Fruit fly (Drosophila melanogaster) whole organism, pupa: ENCODE data around the gene CG43880.

Experiments
- CG13204 ChIP-seq: fragments of 200-800 bp; sonication (Bioruptor generic); optimal IDR thresholded peaks from 2 replicates; lab custom pipeline; 2018; ENCODE audit warnings: missing biosample characterization, mild to moderate bottlenecking, missing genetic modification characterization, moderate library complexity
- CG4496 ChIP-seq: fragments of 200-800 bp; sonication (Bioruptor generic); IDR thresholded peaks from 3 replicates; pipeline ENCODE4 v1.3.6; 2022; ENCODE audit warnings: missing biosample characterization, missing genetic modification characterization
- CG8159 ChIP-seq: fragments of 200-800 bp; sonication (Bioruptor generic); optimal IDR thresholded peaks from 3 replicates; lab custom pipeline; 2018; ENCODE audit warnings: missing biosample characterization, mild to moderate bottlenecking, missing genetic modification characterization, moderate library complexity
- D1 ChIP-seq: fragments of 200-800 bp; sonication (Bioruptor generic); optimal IDR thresholded peaks from 2 replicates; lab custom pipeline; 2018; ENCODE audit warnings: missing biosample characterization, mild to moderate bottlenecking, missing genetic modification characterization, moderate library complexity
- gl ChIP-seq: fragments of 200-800 bp; sonication (Bioruptor generic); optimal IDR thresholded peaks from 2 replicates; lab custom pipeline; 2018; ENCODE audit warnings: missing biosample characterization, mild to moderate bottlenecking, missing genetic modification characterization

DNA sequence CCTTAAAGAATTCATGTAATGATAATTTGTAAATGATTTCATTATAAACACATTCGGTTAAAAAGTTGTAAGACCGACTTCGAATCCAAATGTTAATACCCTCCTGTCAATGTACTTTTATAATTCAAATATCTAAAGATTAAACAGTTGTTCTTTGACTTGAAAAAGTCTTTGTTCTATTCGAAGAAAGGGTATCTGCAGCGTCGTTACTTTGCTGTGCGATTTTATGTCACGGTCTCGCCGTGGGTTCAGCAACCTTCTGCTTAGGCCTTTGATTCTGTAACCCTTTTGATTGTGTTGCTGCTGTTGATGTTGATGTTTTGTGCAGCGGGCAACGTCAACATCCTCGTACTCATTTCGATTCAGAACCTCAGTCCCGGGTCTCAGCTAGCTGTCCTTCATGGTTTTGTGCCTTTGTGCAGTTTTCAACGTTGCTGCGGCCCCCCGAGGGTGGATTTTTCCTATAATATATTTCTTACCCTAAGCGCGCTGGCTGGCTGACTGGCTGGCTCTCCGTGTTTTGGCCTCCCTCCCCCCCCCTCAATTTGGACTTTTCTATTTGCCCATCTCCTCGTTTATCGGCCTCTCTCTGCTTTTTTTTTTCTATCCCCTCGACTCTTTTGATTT, 35.2 kb upstream of the CG43880 start:
- no peak for TF ChIP-seq CG13204
- TF ChIP-seq CG8159 (tag; lab: Kevin White, UChicago) = no peak
- no peak for TF ChIP-seq D1 (tag; lab: Kevin White, UChicago)
- TF ChIP-seq gl (tag; lab: Kevin White, UChicago) = no peak
- no peak for TF ChIP-seq CG4496
